Worm (Caenorhabditis elegans) whole organism, L4 larva: Measurements from ENCODE around the gene nspe-3.

Source experiments
- ZK337.2 ChIP-seq: fragments of 200-800 bp; sonication (Bioruptor generic); IDR thresholded peaks from 2 replicates; pipeline ENCODE4 v1.3.6; 2022; ENCODE audit warnings: missing genetic modification reagents, missing genetic modification characterization, missing compliant biosample characterization
- ZK546.5 ChIP-seq, 2 experiments: sonication (generic microtip); optimal IDR thresholded peaks; 2 replicates each; lab custom pipeline; 2017; ENCODE audit warnings: missing biosample characterization in 2 of 2, missing genetic modification characterization in 2 of 2
- aha-1 ChIP-seq: fragments of 150-350 bp; peaks from one replicate; lab custom pipeline; 2014; ENCODE audit warnings: missing biosample characterization, missing genetic modification characterization
- aly-2 ChIP-seq: sonication (generic microtip); optimal IDR thresholded peaks from 2 replicates; lab custom pipeline; 2018; ENCODE audit warnings: missing biosample characterization, missing genetic modification characterization
- attf-4 ChIP-seq: sonication (generic microtip); optimal IDR thresholded peaks from 3 replicates; lab custom pipeline; 2017; ENCODE audit warnings: missing biosample characterization, missing genetic modification characterization
- ceh-20 ChIP-seq: fragments of 200-800 bp; sonication (Bioruptor generic); IDR thresholded peaks from 2 replicates; pipeline ENCODE4 v1.3.6; 2022; ENCODE audit warnings: missing genetic modification reagents, missing genetic modification characterization, missing compliant biosample characterization
- ceh-28 ChIP-seq: fragments of 150-350 bp; optimal IDR thresholded peaks from 2 replicates; lab custom pipeline; 2014; ENCODE audit warnings: missing biosample characterization, missing genetic modification reagents, missing genetic modification characterization
- ceh-82 ChIP-seq: sonication (generic microtip); optimal IDR thresholded peaks from 2 replicates; lab custom pipeline; 2017; ENCODE audit warnings: missing biosample characterization, missing genetic modification characterization
- ces-1 ChIP-seq: fragments of 150-350 bp; sonication (generic microtip); optimal IDR thresholded peaks from 4 replicates; lab custom pipeline; 2014; ENCODE audit warnings: missing biosample characterization, missing genetic modification reagents, missing genetic modification characterization
- daf-12 ChIP-seq: fragments of 150-350 bp; optimal IDR thresholded peaks from 2 replicates; lab custom pipeline; 2014; ENCODE audit warnings: missing biosample characterization, missing genetic modification reagents, missing genetic modification characterization
- daf-16 ChIP-seq, 3 experiments: sonication (generic microtip); optimal IDR thresholded peaks; 2 replicates each; lab custom pipeline; 2016 to 2017; ENCODE audit warnings: missing genetic modification characterization in 3 of 3, missing genetic modification reagents in 3 of 3, mild to moderate bottlenecking in 2 of 3, missing compliant biosample characterization in 2 of 3, missing biosample characterization in 1 of 3, moderate library complexity in 1 of 3
- daf-19 ChIP-seq: fragments of 200-800 bp; sonication (Bioruptor generic); conservative IDR thresholded peaks from 2 replicates; pipeline ENCODE4 v1.3.6; 2022; ENCODE audit warnings: missing genetic modification characterization, missing compliant biosample characterization
- dmd-6 ChIP-seq: fragments of 200-800 bp; sonication (Bioruptor generic); IDR thresholded peaks from 2 replicates; pipeline ENCODE4 v1.3.6; 2022; ENCODE audit warnings: missing genetic modification reagents, missing genetic modification characterization, missing compliant biosample characterization
- fkh-10 ChIP-seq: fragments of 150-350 bp; optimal IDR thresholded peaks from 2 replicates; lab custom pipeline; 2014; ENCODE audit warnings: missing biosample characterization, missing genetic modification reagents, missing genetic modification characterization
- gei-8 ChIP-seq: fragments of 200-800 bp; sonication (Bioruptor generic); optimal IDR thresholded peaks from 2 replicates; lab custom pipeline; 2018; ENCODE audit warnings: mild to moderate bottlenecking, missing genetic modification characterization, missing compliant biosample characterization
- hif-1 ChIP-seq, 2 experiments: sonication (generic microtip); optimal IDR thresholded peaks; 2 replicates each; lab custom pipeline; 2016 to 2017; ENCODE audit warnings: missing compliant biosample characterization in 2 of 2, missing genetic modification characterization in 2 of 2, missing genetic modification reagents in 2 of 2, missing genotype in 2 of 2, mild to moderate bottlenecking in 1 of 2
- hlh-11 ChIP-seq: fragments of 200-800 bp; sonication (Bioruptor generic); optimal IDR thresholded peaks from 2 replicates; lab custom pipeline; 2018; ENCODE audit warnings: mild to moderate bottlenecking, missing genetic modification characterization, missing compliant biosample characterization
- hlh-30 ChIP-seq: sonication (generic microtip); optimal IDR thresholded peaks from 2 replicates; lab custom pipeline; 2017; ENCODE audit warnings: antibody characterized with exemption, mild to moderate bottlenecking, missing genetic modification characterization, missing compliant biosample characterization; ENCODE audit not compliant: insufficient read depth
- jun-1 ChIP-seq: fragments of 150-350 bp; optimal IDR thresholded peaks from 2 replicates; lab custom pipeline; 2014; ENCODE audit warnings: missing biosample characterization, missing genetic modification reagents, missing genetic modification characterization
- lin-1 ChIP-seq: fragments of 200-800 bp; sonication (Bioruptor generic); IDR thresholded peaks from 2 replicates; pipeline ENCODE4 v1.3.6; 2022; ENCODE audit warnings: missing genetic modification reagents, missing genetic modification characterization, missing compliant biosample characterization
- lin-13 ChIP-seq: fragments of 150-350 bp; optimal IDR thresholded peaks from 2 replicates; lab custom pipeline; 2014; ENCODE audit warnings: missing biosample characterization, missing genetic modification reagents, missing genetic modification characterization
- lin-15B ChIP-seq: fragments of 150-350 bp; sonication (generic microtip); optimal IDR thresholded peaks from 3 replicates; lab custom pipeline; 2014; ENCODE audit warnings: missing biosample characterization, missing genetic modification characterization
- lin-29 ChIP-seq: fragments of 200-800 bp; sonication (Bioruptor generic); IDR thresholded peaks from 2 replicates; pipeline ENCODE4 v1.3.6; 2022; ENCODE audit warnings: missing genetic modification reagents, missing genetic modification characterization, missing compliant biosample characterization
- lin-38 ChIP-seq: fragments of 200-800 bp; sonication (Bioruptor generic); IDR thresholded peaks from 2 replicates; pipeline ENCODE4 v1.3.6; 2022; ENCODE audit warnings: missing genetic modification reagents, missing genetic modification characterization, missing compliant biosample characterization
- madf-9 ChIP-seq: fragments of 200-800 bp; sonication (Bioruptor generic); conservative IDR thresholded peaks from 2 replicates; pipeline ENCODE4 v1.3.6; 2022; ENCODE audit warnings: missing genetic modification reagents, missing genetic modification characterization, missing compliant biosample characterization
- mdl-1 ChIP-seq, 2 experiments: fragments of 150-350 bp in 1 of 2; sonication (generic microtip) in 1 of 2; optimal IDR thresholded peaks; 2 replicates each; lab custom pipeline; 2014 to 2017; ENCODE audit warnings: missing biosample characterization in 2 of 2, missing genetic modification characterization in 2 of 2
- mdt-29 ChIP-seq: fragments of 200-800 bp; sonication (Bioruptor generic); IDR thresholded peaks from 2 replicates; pipeline ENCODE4 v1.3.6; 2022; ENCODE audit warnings: missing genetic modification reagents, missing genetic modification characterization, missing compliant biosample characterization
- mes-2 ChIP-seq: sonication (generic microtip); optimal IDR thresholded peaks from 2 replicates; lab custom pipeline; 2016; ENCODE audit warnings: missing genotype, mild to moderate bottlenecking, missing genetic modification characterization, missing compliant biosample characterization; ENCODE audit not compliant: poor library complexity, severe bottlenecking
- mxl-3 ChIP-seq: fragments of 200-800 bp; sonication (Bioruptor generic); optimal IDR thresholded peaks from 2 replicates; lab custom pipeline; 2018; ENCODE audit warnings: mild to moderate bottlenecking, missing genetic modification characterization, missing compliant biosample characterization
- nhr-10 ChIP-seq: fragments of 150-350 bp; optimal IDR thresholded peaks from 2 replicates; lab custom pipeline; 2014; ENCODE audit warnings: missing biosample characterization, missing genetic modification characterization
- nhr-102 ChIP-seq: sonication (generic microtip); optimal IDR thresholded peaks from 2 replicates; lab custom pipeline; 2016; ENCODE audit warnings: mild to moderate bottlenecking, missing genetic modification characterization, moderate library complexity, missing compliant biosample characterization
- nhr-11 ChIP-seq: fragments of 150-350 bp; optimal IDR thresholded peaks from 2 replicates; lab custom pipeline; 2014; ENCODE audit warnings: missing biosample characterization, missing genetic modification characterization
- nhr-25 ChIP-seq: sonication (generic microtip); optimal IDR thresholded peaks from 2 replicates; lab custom pipeline; 2017; ENCODE audit warnings: missing genetic modification characterization, mild to moderate bottlenecking, missing compliant biosample characterization, antibody characterized with exemption, moderate library complexity, borderline replicate concordance; ENCODE audit not compliant: insufficient read depth
- nhr-28 ChIP-seq: fragments of 150-350 bp; optimal IDR thresholded peaks from 2 replicates; lab custom pipeline; 2014; ENCODE audit warnings: missing biosample characterization, missing genetic modification characterization
- nhr-6 ChIP-seq: fragments of 150-350 bp; optimal IDR thresholded peaks from 2 replicates; lab custom pipeline; 2014; ENCODE audit warnings: missing biosample characterization, missing genetic modification characterization
- nhr-76 ChIP-seq: fragments of 150-350 bp; optimal IDR thresholded peaks from 2 replicates; lab custom pipeline; 2014; ENCODE audit warnings: missing biosample characterization, missing genetic modification characterization
- nhr-77 ChIP-seq: fragments of 150-350 bp; optimal IDR thresholded peaks from 2 replicates; lab custom pipeline; 2014; ENCODE audit warnings: missing biosample characterization, missing genetic modification characterization
- pha-4 ChIP-seq, 2 experiments: fragments of 150-350 bp in 1 of 2; fragments of 200-800 bp in 1 of 2; sonication (Bioruptor generic) in 1 of 2; IDR thresholded peaks in 1 of 2; optimal IDR thresholded peaks in 1 of 2; 2 replicates each; pipeline versions ENCODE4 v1.3.6 to Lab custom; 2014 to 2022; ENCODE audit warnings: missing genetic modification characterization in 2 of 2, missing genetic modification reagents in 2 of 2, missing biosample characterization in 1 of 2, missing compliant biosample characterization in 1 of 2
- php-3 ChIP-seq: fragments of 200-800 bp; sonication (Bioruptor generic); IDR thresholded peaks from 2 replicates; pipeline ENCODE4 v1.3.6; 2022; ENCODE audit warnings: missing genetic modification reagents, missing genetic modification characterization, missing compliant biosample characterization
- pqm-1 ChIP-seq: sonication (generic microtip); optimal IDR thresholded peaks from 2 replicates; lab custom pipeline; 2017; ENCODE audit warnings: missing biosample characterization, missing genetic modification characterization
- saeg-2 ChIP-seq: fragments of 200-800 bp; sonication (Bioruptor generic); IDR thresholded peaks from 2 replicates; pipeline ENCODE4 v1.3.6; 2022; ENCODE audit warnings: missing genetic modification reagents, missing genetic modification characterization, missing compliant biosample characterization
- sdz-12 ChIP-seq: fragments of 200-800 bp; sonication (Bioruptor generic); optimal IDR thresholded peaks from 2 replicates; lab custom pipeline; 2018; ENCODE audit warnings: mild to moderate bottlenecking, missing genetic modification characterization, missing compliant biosample characterization
- set-16 ChIP-seq: fragments of 200-800 bp; sonication (Bioruptor generic); IDR thresholded peaks from 2 replicates; pipeline ENCODE4 v1.3.6; 2022; ENCODE audit warnings: missing genetic modification reagents, missing genetic modification characterization, missing compliant biosample characterization
- spr-1 ChIP-seq: sonication (generic microtip); optimal IDR thresholded peaks from 2 replicates; lab custom pipeline; 2016; ENCODE audit warnings: mild to moderate bottlenecking, missing genetic modification characterization, missing compliant biosample characterization
- unc-39 ChIP-seq: sonication (generic microtip); optimal IDR thresholded peaks from 2 replicates; lab custom pipeline; 2017; ENCODE audit warnings: missing biosample characterization, missing genetic modification characterization
- unc-62 ChIP-seq, 3 experiments: fragments of 150-350 bp in 1 of 3; sonication (generic microtip); optimal IDR thresholded peaks in 2 of 3; peaks in 1 of 3; 1 replicate in 1 of 3; 2 replicates in 2 of 3; lab custom pipeline; 2014 to 2017; ENCODE audit warnings: missing biosample characterization in 3 of 3, missing genetic modification characterization in 3 of 3, missing genetic modification reagents in 3 of 3, missing genotype in 1 of 3
- vab-7 ChIP-seq: fragments of 200-800 bp; sonication (Bioruptor generic); IDR thresholded peaks from 2 replicates; pipeline ENCODE4 v1.3.6; 2022; ENCODE audit warnings: missing genetic modification reagents, missing genetic modification characterization, missing compliant biosample characterization
- zfp-3 ChIP-seq: fragments of 200-800 bp; sonication (Bioruptor generic); conservative IDR thresholded peaks from 2 replicates; pipeline ENCODE4 v1.3.6; 2022; ENCODE audit warnings: missing genetic modification reagents, missing genetic modification characterization, missing compliant biosample characterization
- zip-11 ChIP-seq: fragments of 200-800 bp; sonication (Bioruptor generic); IDR thresholded peaks from 2 replicates; pipeline ENCODE4 v1.3.6; 2022; ENCODE audit warnings: missing genetic modification characterization, missing compliant biosample characterization

nspe-3 gene

ce11 chrII:12621908-12622566 is 4.4 kb downstream of the nspe-3 start, which contains the start of gene nspe-8:
Gene nspe-8, minus strand, starts transcription at chrII:12621958.
- no peak for TF ChIP-seq attf-4 (tag; lab: Kevin White, UChicago)
- TF ChIP-seq ZK546.5 (tag; optimal IDR thresholded peaks at IDR 0.05; lab: Kevin White, UChicago): no peak
- peak; percentile 43 for TF ChIP-seq hlh-30
- no peak for TF ChIP-seq ZK337.2
- no peak for TF ChIP-seq daf-12
- TF ChIP-seq saeg-2 (GFP tag; lab: Robert Waterston, UW): no peak
- no peak for TF ChIP-seq gei-8 (GFP tag; lab: Kevin White, UChicago)
- no peak for TF ChIP-seq lin-38 (GFP tag; lab: Robert Waterston, UW)
- peak in 1 of 2 experiments; percentile 71 for TF ChIP-seq hif-1 (tag; optimal IDR thresholded peaks at IDR 0.05; lab: Kevin White, UChicago)
- no peak for TF ChIP-seq mes-2
- TF ChIP-seq aly-2 (tag; lab: Kevin White, UChicago): no peak
- TF ChIP-seq daf-19 (GFP tag; lab: Robert Waterston, UW): no peak
- TF ChIP-seq nhr-11 (tag; lab: Kevin White, UChicago): no peak
- TF ChIP-seq ceh-82 (tag; lab: Kevin White, UChicago): no peak
- TF ChIP-seq ces-1: no peak
- no peak for TF ChIP-seq fkh-10 (GFP tag; lab: Kevin White, UChicago)
- TF ChIP-seq nhr-10 (tag; lab: Kevin White, UChicago): no peak
- TF ChIP-seq hlh-11: peak; percentile 47
- no peak for TF ChIP-seq nhr-6
- TF ChIP-seq mdl-1 (tag; optimal IDR thresholded peaks at IDR 0.05; lab: Kevin White, UChicago): peak in 1 of 2 experiments; percentile 68
- no peak for TF ChIP-seq nhr-25 (tag; lab: Kevin White, UChicago)
- TF ChIP-seq php-3 (GFP tag; lab: Robert Waterston, UW): no peak
- TF ChIP-seq mxl-3 (GFP tag; lab: Kevin White, UChicago): no peak
- no peak for TF ChIP-seq ceh-28 (tag; lab: Kevin White, UChicago)
- TF ChIP-seq zfp-3: no peak
- no peak for TF ChIP-seq vab-7 (GFP tag; lab: Robert Waterston, UW)
- peak; percentile 40; the same call in 1 of the 2 replicates for TF ChIP-seq dmd-6 (GFP tag; lab: Robert Waterston, UW)
- TF ChIP-seq pha-4 (GFP tag; IDR thresholded peaks at IDR 0.05; lab: Robert Waterston, UW): no peak
- TF ChIP-seq pha-4 (tag; optimal IDR thresholded peaks at IDR 0.05; lab: Kevin White, UChicago): no peak
- peak in 1 of 2 experiments; percentile 76 for TF ChIP-seq unc-62 (GFP tag; optimal IDR thresholded peaks at IDR 0.05 in 1 of 2; lab: Kevin White, UChicago)
- TF ChIP-seq unc-62 (tag; optimal IDR thresholded peaks at IDR 0.05; lab: Kevin White, UChicago): no peak
- no peak for TF ChIP-seq mdt-29 (GFP tag; lab: Robert Waterston, UW)
- TF ChIP-seq jun-1 (tag; lab: Kevin White, UChicago): no peak
- no peak for TF ChIP-seq set-16 (GFP tag; lab: Robert Waterston, UW)
- peak; percentile 79 for TF ChIP-seq nhr-28 (tag; lab: Kevin White, UChicago)
- TF ChIP-seq daf-16 (GFP tag; optimal IDR thresholded peaks at IDR 0.05; lab: Kevin White, UChicago): no peak
- TF ChIP-seq daf-16 (tag; optimal IDR thresholded peaks at IDR 0.05; lab: Kevin White, UChicago): no peak
- peak; percentile 95 for TF ChIP-seq aha-1 (tag; lab: Kevin White, UChicago)
- no peak for TF ChIP-seq unc-39 (tag; lab: Kevin White, UChicago)
- TF ChIP-seq lin-15B (tag; lab: Kevin White, UChicago): no peak
- TF ChIP-seq nhr-102 (tag; lab: Kevin White, UChicago): no peak
- no peak for TF ChIP-seq lin-13 (GFP tag; lab: Kevin White, UChicago)
- TF ChIP-seq nhr-76: no peak
- no peak for TF ChIP-seq sdz-12 (GFP tag; lab: Kevin White, UChicago)
- peak; percentile 75 for TF ChIP-seq ceh-20 (GFP tag; lab: Robert Waterston, UW)
- no peak for TF ChIP-seq nhr-77 (tag; lab: Kevin White, UChicago)
- TF ChIP-seq pqm-1 (tag; lab: Kevin White, UChicago): no peak
- TF ChIP-seq zip-11: no peak
- TF ChIP-seq madf-9 (GFP tag; lab: Robert Waterston, UW): no peak
- no peak for TF ChIP-seq spr-1 (tag; lab: Kevin White, UChicago)
- TF ChIP-seq lin-1 (GFP tag; lab: Robert Waterston, UW): no peak
- TF ChIP-seq lin-29 (GFP tag; lab: Robert Waterston, UW): no peak
